Worm (Caenorhabditis elegans): ENCODE data around the gene adah-1.

ce11 chrIV:7017123-7017674 lies 6.8 kb upstream of the adah-1 start, which contains the start of gene gldi-4:
- TF ChIP-seq ces-1 (GFP tag; optimal IDR thresholded peaks at IDR 0.05) = no peak
- no peak for TF ChIP-seq pha-4 (GFP tag; IDR thresholded peaks at IDR 0.05)
- TF ChIP-seq pha-4 (tag; optimal IDR thresholded peaks at IDR 0.05) = no peak
- no peak for TF ChIP-seq pqm-1 (tag; optimal IDR thresholded peaks at IDR 0.05)
- no peak for TF ChIP-seq mes-2 (tag; optimal IDR thresholded peaks at IDR 0.05; ENCODE audit: poor library complexity, severe bottlenecking)
- TF ChIP-seq zip-11 (GFP tag; IDR thresholded peaks at IDR 0.05) = no peak
- no peak for TF ChIP-seq snpc-4 (tag; optimal IDR thresholded peaks at IDR 0.05)
- TF ChIP-seq nhr-77 (tag; optimal IDR thresholded peaks at IDR 0.05) = no peak
- TF ChIP-seq daf-12 (tag; optimal IDR thresholded peaks at IDR 0.05) = no peak
- no peak for TF ChIP-seq unc-39 (tag; optimal IDR thresholded peaks at IDR 0.05)
- TF ChIP-seq ZK337.2 (GFP tag; IDR thresholded peaks at IDR 0.05) = no peak
